Worm (Caenorhabditis elegans): ENCODE results near the gene C08B6.11.

C08B6.11 gene

DNA sequence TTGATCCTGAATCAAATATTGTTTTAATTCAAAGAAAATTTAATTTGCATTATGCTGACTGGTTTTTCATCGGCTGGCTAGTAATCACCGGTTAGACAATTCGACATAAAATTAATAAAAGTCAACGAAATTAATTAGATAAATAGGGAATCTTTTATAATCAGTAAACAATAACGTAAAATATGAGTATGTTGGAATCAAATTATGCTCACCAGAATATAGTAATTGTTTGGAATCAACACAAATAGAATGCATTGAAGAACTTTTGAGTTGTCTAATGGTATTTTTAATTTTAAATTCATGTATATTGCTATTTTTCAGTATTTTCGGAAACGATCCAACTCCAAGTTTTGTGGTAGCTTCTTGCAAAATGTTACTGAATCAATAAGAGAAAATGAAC, 2.0 kb upstream of the C08B6.11 start, which contains the start of gene C08B6.2:
C08B6.2 (plus strand) TSS at position 301 of the 400 bp plus-strand sequence.
- TF ChIP-seq ztf-11 (tag; optimal IDR thresholded peaks at IDR 0.05) (no peak), dpl-1 (GFP tag; optimal IDR thresholded peaks at IDR 0.05) (no peak)

DNA sequence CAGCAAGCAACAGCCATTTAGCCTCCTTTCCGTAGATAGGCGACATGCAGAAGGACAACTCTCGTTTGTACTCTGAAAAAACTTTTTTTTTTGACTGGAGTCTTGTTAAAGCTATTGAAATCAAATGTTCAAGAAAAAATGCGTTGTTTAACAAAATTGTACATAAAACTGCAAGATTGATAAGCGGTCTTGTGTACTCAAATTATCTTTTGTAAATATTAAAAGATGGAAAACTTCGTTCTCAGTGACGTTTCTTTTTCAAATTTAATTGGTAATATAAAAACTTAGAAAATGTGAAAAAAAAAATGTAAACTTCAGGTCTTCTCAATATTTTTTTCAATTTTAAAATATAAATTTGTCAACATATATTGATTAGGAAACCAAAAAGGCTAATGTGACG, 3.7 kb downstream of the C08B6.11 start:
- TF ChIP-seq pqm-1 (tag; optimal IDR thresholded peaks at IDR 0.05): no peak
- TF ChIP-seq ztf-4 (tag; optimal IDR thresholded peaks at IDR 0.05): no peak
- no peak for TF ChIP-seq ceh-82 (tag; optimal IDR thresholded peaks at IDR 0.05)

DNA sequence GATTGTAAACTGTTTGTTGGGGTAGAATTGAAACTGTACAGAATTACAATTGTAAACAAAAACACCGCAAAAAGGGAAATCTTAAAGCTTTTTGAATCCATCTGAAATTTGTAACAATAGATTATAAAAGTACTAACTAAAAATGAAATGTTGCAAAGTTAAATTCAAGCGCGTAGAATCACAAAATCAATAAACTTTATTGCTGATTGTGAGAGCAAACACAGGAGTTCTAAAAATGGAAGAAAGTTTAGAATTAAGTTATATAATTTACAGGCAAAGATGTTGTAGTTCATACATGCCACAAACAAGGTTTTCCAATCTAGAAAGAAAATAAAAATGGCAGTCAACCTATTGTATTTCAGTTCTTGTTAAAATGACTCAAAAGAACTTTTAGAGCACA, 4.8 kb downstream of the C08B6.11 start, which contains the start of gene C08B6.3:
C08B6.3 (minus strand) TSS at position 101 of the 400 bp plus-strand sequence.
- TF ChIP-seq ceh-8 (GFP tag; optimal IDR thresholded peaks at IDR 0.05) (no peak), unc-62 (GFP tag; optimal IDR thresholded peaks at IDR 0.05) (no peak)

DNA sequence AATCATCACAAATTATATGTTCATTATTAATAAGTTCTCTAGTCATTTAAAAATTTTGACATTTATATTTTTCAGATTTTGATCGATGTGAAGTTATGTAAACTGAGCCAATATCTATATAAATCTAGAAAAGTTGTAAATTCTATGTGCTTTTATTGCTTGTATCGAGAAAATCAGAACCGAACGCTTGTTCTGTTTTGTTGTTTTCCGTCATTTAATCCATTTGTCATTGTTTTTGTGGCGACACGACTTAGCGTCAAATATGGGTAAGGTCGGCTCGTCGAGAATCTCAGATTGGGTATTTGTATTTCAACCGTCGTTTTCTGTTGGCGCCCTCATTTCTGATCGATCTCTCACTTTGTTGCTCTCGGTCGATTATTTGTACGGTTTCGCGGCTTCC, 6.9 kb downstream of the C08B6.11 start, which contains the start of gene cht-5:
cht-5 (plus strand) TSS at position 301 of the 400 bp plus-strand sequence.
- TF ChIP-seq nhr-77 (tag; optimal IDR thresholded peaks at IDR 0.05) (no peak), aha-1 (tag; optimal IDR thresholded peaks at IDR 0.05) (no peak), ceh-82 (tag; optimal IDR thresholded peaks at IDR 0.05) (no peak), zip-4 (GFP tag; optimal IDR thresholded peaks at IDR 0.05) (no peak), mab-9 (GFP tag; IDR thresholded peaks at IDR 0.05) (no peak), fkh-4 (tag; optimal IDR thresholded peaks at IDR 0.05; ENCODE audit: borderline replicate concordance) (no peak), lin-39 (tag; optimal IDR thresholded peaks at IDR 0.05) (no peak), hlh-17 (GFP tag; optimal IDR thresholded peaks at IDR 0.05; ENCODE audit: borderline replicate concordance) (no peak)

DNA sequence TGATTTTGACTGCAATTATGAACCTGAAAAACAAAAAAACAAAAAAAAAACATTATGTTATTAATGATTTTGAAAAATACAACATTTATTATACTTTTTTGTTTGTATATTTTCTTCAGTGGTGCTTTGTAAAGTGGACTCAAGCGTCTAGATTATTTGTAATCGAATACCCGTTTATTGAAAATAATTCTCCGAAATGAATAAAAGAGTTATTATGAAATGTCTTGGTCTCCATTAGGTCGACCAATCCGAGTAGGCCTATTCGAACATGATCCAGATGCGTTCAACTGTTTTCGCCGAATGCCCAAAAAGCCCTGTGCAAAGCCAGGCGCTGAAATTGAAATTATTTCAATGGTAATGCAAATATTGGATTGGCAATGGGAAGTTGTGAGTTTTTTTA, 10.1 kb downstream of the C08B6.11 start, which contains the start of gene C08B6.5:
C08B6.5 (plus strand) TSS at position 301 of the 400 bp plus-strand sequence.
- TF ChIP-seq vab-15 (tag; optimal IDR thresholded peaks at IDR 0.05): no peak
- TF ChIP-seq zip-4 (GFP tag; optimal IDR thresholded peaks at IDR 0.05): no peak
- no peak for TF ChIP-seq nhr-85 (tag)
- TF ChIP-seq ceh-63 (GFP tag; optimal IDR thresholded peaks at IDR 0.05): no peak
- TF ChIP-seq elt-3 (tag; optimal IDR thresholded peaks at IDR 0.05): no peak
- no peak for TF ChIP-seq ztf-4 (tag; optimal IDR thresholded peaks at IDR 0.05)
- no peak for TF ChIP-seq C16A3.4 (tag; optimal IDR thresholded peaks at IDR 0.05)

DNA sequence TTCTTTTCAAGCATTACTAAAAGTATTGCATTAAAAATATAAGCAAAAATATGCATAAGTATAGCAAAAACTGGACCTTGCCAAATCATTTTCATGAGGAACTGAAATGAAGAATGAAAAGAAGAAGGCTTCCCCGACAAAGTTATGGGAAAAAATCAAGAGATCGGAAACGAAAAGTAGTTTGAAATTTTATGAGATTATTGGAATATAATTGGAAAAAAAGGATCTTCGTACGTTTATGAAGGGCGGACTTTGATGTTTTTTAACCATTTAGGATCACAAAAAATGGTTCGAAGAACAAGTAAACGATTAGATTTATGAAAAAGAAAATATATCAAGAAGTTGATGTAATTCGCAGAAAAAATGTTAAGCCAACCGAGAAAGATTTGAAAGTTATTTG, 13.5 kb downstream of the C08B6.11 start, which contains the start of gene srxa-18:
srxa-18 (minus strand) TSS at position 100 of the 400 bp plus-strand sequence.
- no peak for TF ChIP-seq efl-1 (optimal IDR thresholded peaks at IDR 0.05)
- peak in 1 of 2 experiments; percentile 90 for TF ChIP-seq efl-1 (GFP tag; optimal IDR thresholded peaks at IDR 0.05 in 1 of 2)
- TF ChIP-seq swsn-7 (tag; optimal IDR thresholded peaks at IDR 0.05): no peak
- no peak for TF ChIP-seq nhr-28 (tag; optimal IDR thresholded peaks at IDR 0.05)
- no peak for TF ChIP-seq irx-1 (tag; optimal IDR thresholded peaks at IDR 0.05)
- TF ChIP-seq unc-130 (tag; optimal IDR thresholded peaks at IDR 0.05): no peak
- no peak for TF ChIP-seq nhr-20 (tag; optimal IDR thresholded peaks at IDR 0.05)
- TF ChIP-seq hpl-2 (GFP tag; optimal IDR thresholded peaks at IDR 0.05): no peak
- no peak for TF ChIP-seq xbp-1 (tag; optimal IDR thresholded peaks at IDR 0.05)

DNA sequence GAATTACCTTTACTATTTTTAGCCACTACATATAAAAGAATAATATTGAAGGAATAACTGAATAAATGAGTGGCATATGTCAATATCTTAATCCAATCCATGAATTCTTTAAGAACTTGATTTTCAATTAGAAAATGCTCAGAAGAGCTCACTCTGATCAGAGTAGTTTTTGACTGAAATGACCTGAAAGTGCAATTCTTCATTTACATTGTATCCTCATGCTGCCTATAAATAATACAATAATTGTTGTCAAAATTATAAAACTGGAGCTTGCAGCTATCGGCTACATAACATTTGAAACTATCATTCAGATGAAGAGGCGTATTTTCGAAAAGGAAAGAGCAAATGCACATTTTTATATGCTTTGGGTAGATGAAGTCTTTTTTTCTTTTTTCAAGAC, 15.3 kb downstream of the C08B6.11 start, which contains the start of gene srxa-19:
srxa-19 (minus strand) TSS at position 101 of the 400 bp plus-strand sequence.
- TF ChIP-seq efl-3 (GFP tag; optimal IDR thresholded peaks at IDR 0.05) (no peak), unc-86 (tag; optimal IDR thresholded peaks at IDR 0.05) (no peak), lin-13 (GFP tag; optimal IDR thresholded peaks at IDR 0.05) (no peak), mab-9 (GFP tag; IDR thresholded peaks at IDR 0.05) (no peak), sox-4 (tag; optimal IDR thresholded peaks at IDR 0.05) (no peak), dpl-1 (GFP tag; optimal IDR thresholded peaks at IDR 0.05) (no peak), hpl-2 (GFP tag; optimal IDR thresholded peaks at IDR 0.05) (no peak), ceh-8 (GFP tag; optimal IDR thresholded peaks at IDR 0.05) (no peak), xbp-1 (tag; optimal IDR thresholded peaks at IDR 0.05) (no peak), hlh-4 (tag; optimal IDR thresholded peaks at IDR 0.05) (no peak), pag-3 (tag; optimal IDR thresholded peaks at IDR 0.05; ENCODE audit: borderline replicate concordance, insufficient read depth) (no peak), C34B4.2 (tag; optimal IDR thresholded peaks at IDR 0.05) (no peak)
